Worm (Caenorhabditis elegans) whole organism, young adult: ENCODE results near the gene Y44A6D.7.

ENCODE experiments used
- B0261.1 ChIP-seq: sonication (generic microtip); optimal IDR thresholded peaks from 2 replicates; lab custom pipeline; 2016; ENCODE audit warnings: mild to moderate bottlenecking, missing genetic modification characterization, moderate library complexity, missing compliant biosample characterization
- F55B11.4 ChIP-seq: sonication (generic microtip); optimal IDR thresholded peaks from 2 replicates; lab custom pipeline; 2016; ENCODE audit warnings: missing compliant biosample characterization, missing genetic modification characterization, borderline replicate concordance; ENCODE audit not compliant: insufficient read depth
- K12H6.12 ChIP-seq: fragments of 200-800 bp; sonication (Bioruptor generic); optimal IDR thresholded peaks from 2 replicates; lab custom pipeline; 2018; ENCODE audit warnings: mild to moderate bottlenecking, missing genetic modification characterization, missing compliant biosample characterization
- Y56A3A.18 ChIP-seq: fragments of 200-800 bp; sonication (Bioruptor generic); IDR thresholded peaks from 2 replicates; pipeline ENCODE4 v1.3.6; 2022; ENCODE audit warnings: missing genetic modification reagents, missing genetic modification characterization, missing compliant biosample characterization
- Y67H2A.10 ChIP-seq: fragments of 200-800 bp; sonication (Bioruptor generic); conservative IDR thresholded peaks from 2 replicates; pipeline ENCODE4 v1.3.6; 2022; ENCODE audit warnings: missing genetic modification reagents, missing genetic modification characterization, missing compliant biosample characterization
- Y79H2A.3 ChIP-seq: fragments of 200-800 bp; sonication (Bioruptor generic); conservative IDR thresholded peaks from 2 replicates; pipeline ENCODE4 v1.3.6; 2022; ENCODE audit warnings: missing genetic modification reagents, missing genetic modification characterization, missing compliant biosample characterization
- ZK185.1 ChIP-seq: sonication (generic microtip); optimal IDR thresholded peaks from 2 replicates; lab custom pipeline; 2016; ENCODE audit warnings: mild to moderate bottlenecking, missing genetic modification characterization, missing compliant biosample characterization; ENCODE audit not compliant: poor library complexity, severe bottlenecking
- atf-7 ChIP-seq: sonication (generic microtip); optimal IDR thresholded peaks from 2 replicates; lab custom pipeline; 2017; ENCODE audit warnings: mild to moderate bottlenecking, missing genetic modification characterization, missing compliant biosample characterization
- attf-5 ChIP-seq: fragments of 200-800 bp; sonication (Bioruptor generic); optimal IDR thresholded peaks from 2 replicates; lab custom pipeline; 2018; ENCODE audit warnings: mild to moderate bottlenecking, missing genetic modification characterization, missing compliant biosample characterization
- bed-2 ChIP-seq: fragments of 200-800 bp; sonication (Bioruptor generic); IDR thresholded peaks from 2 replicates; pipeline ENCODE4 v1.3.6; 2022; ENCODE audit warnings: missing genetic modification reagents, missing genetic modification characterization, missing compliant biosample characterization
- cebp-1 ChIP-seq, 2 experiments: fragments of 200-800 bp in 1 of 2; sonication (Bioruptor generic) in 1 of 2; sonication (generic microtip) in 1 of 2; IDR thresholded peaks in 1 of 2; optimal IDR thresholded peaks in 1 of 2; 2 replicates each; pipeline versions ENCODE4 v1.3.6 to Lab custom; 2017 to 2022; ENCODE audit warnings: missing compliant biosample characterization in 2 of 2, missing genetic modification characterization in 2 of 2, mild to moderate bottlenecking in 1 of 2, missing genetic modification reagents in 1 of 2, moderate library complexity in 1 of 2
- ceh-40 ChIP-seq: fragments of 200-800 bp; sonication (Bioruptor generic); IDR thresholded peaks from 2 replicates; pipeline ENCODE4 v1.3.6; 2022; ENCODE audit warnings: missing genetic modification characterization, missing compliant biosample characterization
- die-1 ChIP-seq: sonication (generic microtip); optimal IDR thresholded peaks from 2 replicates; lab custom pipeline; 2016; ENCODE audit warnings: missing genotype, mild to moderate bottlenecking, missing genetic modification characterization, missing compliant biosample characterization
- dox-1 ChIP-seq: fragments of 200-800 bp; sonication (Bioruptor generic); IDR thresholded peaks from 2 replicates; pipeline ENCODE4 v1.3.6; 2022; ENCODE audit warnings: missing genetic modification reagents, missing genetic modification characterization, missing compliant biosample characterization
- efl-1 ChIP-seq: fragments of 150-350 bp; optimal IDR thresholded peaks from 2 replicates; lab custom pipeline; 2014; ENCODE audit warnings: missing biosample characterization, missing genetic modification reagents, missing genetic modification characterization
- egl-44 ChIP-seq: fragments of 200-800 bp; sonication (Bioruptor generic); IDR thresholded peaks from 2 replicates; pipeline ENCODE4 v1.3.6; 2022; ENCODE audit warnings: missing genetic modification reagents, missing genetic modification characterization, missing compliant biosample characterization
- ekl-4 ChIP-seq: fragments of 200-800 bp; sonication (Bioruptor generic); IDR thresholded peaks from 2 replicates; pipeline ENCODE4 v1.3.6; 2022; ENCODE audit warnings: missing genetic modification reagents, missing genetic modification characterization, missing compliant biosample characterization
- gei-17 ChIP-seq: fragments of 200-800 bp; sonication (Bioruptor generic); optimal IDR thresholded peaks from 2 replicates; lab custom pipeline; 2018; ENCODE audit warnings: mild to moderate bottlenecking, missing genetic modification characterization, missing compliant biosample characterization
- hrde-1 ChIP-seq: sonication (generic microtip); optimal IDR thresholded peaks from 2 replicates; lab custom pipeline; 2016; ENCODE audit warnings: missing genetic modification characterization, mild to moderate bottlenecking, missing compliant biosample characterization, moderate library complexity, missing genotype, missing genetic modification reagents, borderline replicate concordance
- hsf-1 ChIP-seq: fragments of 200-800 bp; sonication (Bioruptor generic); IDR thresholded peaks from 2 replicates; pipeline ENCODE4 v1.3.6; 2022; ENCODE audit warnings: missing genetic modification reagents, missing genetic modification characterization, missing compliant biosample characterization
- let-526 ChIP-seq: fragments of 200-800 bp; sonication (Bioruptor generic); IDR thresholded peaks from 2 replicates; pipeline ENCODE4 v1.3.6; 2022; ENCODE audit warnings: missing genetic modification reagents, missing genetic modification characterization, missing compliant biosample characterization
- let-607 ChIP-seq, 2 experiments: fragments of 200-800 bp in 1 of 2; sonication (Bioruptor generic) in 1 of 2; sonication (generic microtip) in 1 of 2; optimal IDR thresholded peaks; 2 replicates each; lab custom pipeline; 2016 to 2018; ENCODE audit warnings: mild to moderate bottlenecking in 2 of 2, missing compliant biosample characterization in 2 of 2, missing genetic modification characterization in 2 of 2, moderate library complexity in 2 of 2, missing genotype in 1 of 2
- lin-26 ChIP-seq: fragments of 200-800 bp; sonication (Bioruptor generic); IDR thresholded peaks from 2 replicates; pipeline ENCODE4 v1.3.6; 2022; ENCODE audit warnings: missing genetic modification reagents, missing genetic modification characterization, missing compliant biosample characterization
- lin-35 ChIP-seq, 3 experiments: fragments of 150-350 bp in 2 of 3; sonication (generic microtip) in 1 of 3; optimal IDR thresholded peaks; 2 replicates each; lab custom pipeline; 2014 to 2018; ENCODE audit warnings: missing biosample characterization in 3 of 3, missing genetic modification characterization in 3 of 3, missing genetic modification reagents in 3 of 3
- lir-1 ChIP-seq: fragments of 200-800 bp; sonication (Bioruptor generic); conservative IDR thresholded peaks from 2 replicates; pipeline ENCODE4 v1.3.6; 2022; ENCODE audit warnings: missing genetic modification reagents, missing genetic modification characterization, missing compliant biosample characterization
- madf-10 ChIP-seq: sonication (generic microtip); optimal IDR thresholded peaks from 2 replicates; lab custom pipeline; 2016; ENCODE audit warnings: mild to moderate bottlenecking, missing genetic modification characterization, missing compliant biosample characterization
- mcd-1 ChIP-seq: fragments of 200-800 bp; sonication (Bioruptor generic); IDR thresholded peaks from 2 replicates; pipeline ENCODE4 v1.3.6; 2022; ENCODE audit warnings: missing genetic modification reagents, missing genetic modification characterization, missing compliant biosample characterization
- nfyb-1 ChIP-seq: fragments of 200-800 bp; sonication (Bioruptor generic); IDR thresholded peaks from 2 replicates; pipeline ENCODE4 v1.3.6; 2022; ENCODE audit warnings: missing genetic modification reagents, missing genetic modification characterization, missing compliant biosample characterization
- nhr-179 ChIP-seq: sonication (generic microtip); optimal IDR thresholded peaks from 2 replicates; lab custom pipeline; 2016; ENCODE audit warnings: mild to moderate bottlenecking, missing genetic modification characterization, missing compliant biosample characterization
- nhr-80 ChIP-seq: sonication (generic microtip); optimal IDR thresholded peaks from 2 replicates; lab custom pipeline; 2016; ENCODE audit warnings: missing genetic modification characterization, missing compliant biosample characterization
- nhr-90 ChIP-seq: sonication (generic microtip); optimal IDR thresholded peaks from 2 replicates; lab custom pipeline; 2016; ENCODE audit warnings: missing genotype, mild to moderate bottlenecking, missing genetic modification characterization, missing compliant biosample characterization
- sdz-38 ChIP-seq: sonication (generic microtip); optimal IDR thresholded peaks from 2 replicates; lab custom pipeline; 2016; ENCODE audit warnings: missing genotype, missing genetic modification characterization, missing compliant biosample characterization
- snpc-1.3 ChIP-seq: sonication (generic microtip); optimal IDR thresholded peaks from 2 replicates; lab custom pipeline; 2017; ENCODE audit warnings: missing genetic modification characterization, mild to moderate bottlenecking, missing compliant biosample characterization, antibody characterized with exemption, moderate library complexity, missing genotype, missing genetic modification reagents; ENCODE audit not compliant: insufficient read depth
- snpc-3.4 ChIP-seq: sonication (generic microtip); optimal IDR thresholded peaks from 2 replicates; lab custom pipeline; 2017; ENCODE audit warnings: missing genetic modification characterization, mild to moderate bottlenecking, missing compliant biosample characterization, antibody characterized with exemption, moderate library complexity, missing genotype, missing genetic modification reagents
- snpc-4 ChIP-seq, 5 experiments: fragments of 150-350 bp in 1 of 5; sonication (generic microtip) in 4 of 5; optimal IDR thresholded peaks; 2 replicates each; lab custom pipeline; 2014 to 2018; ENCODE audit warnings: missing genetic modification characterization in 5 of 5, missing biosample characterization in 3 of 5, antibody characterized with exemption in 2 of 5, mild to moderate bottlenecking in 2 of 5, missing compliant biosample characterization in 2 of 5, missing genotype in 2 of 5, moderate library complexity in 2 of 5, missing genetic modification reagents in 1 of 5
- tbx-9 ChIP-seq: sonication (generic microtip); optimal IDR thresholded peaks from 2 replicates; lab custom pipeline; 2016; ENCODE audit warnings: borderline replicate concordance, missing genetic modification characterization, inconsistent platforms, missing compliant biosample characterization
- xnd-1 ChIP-seq: sonication (generic microtip); optimal IDR thresholded peaks from 2 replicates; lab custom pipeline; 2016; ENCODE audit warnings: missing genotype, missing genetic modification reagents, missing genetic modification characterization, missing compliant biosample characterization
- zfh-2 ChIP-seq: fragments of 200-800 bp; sonication (Bioruptor generic); conservative IDR thresholded peaks from 2 replicates; pipeline ENCODE4 v1.3.6; 2022; ENCODE audit warnings: missing genetic modification reagents, missing genetic modification characterization, missing compliant biosample characterization
- ztf-18 ChIP-seq: sonication (generic microtip); optimal IDR thresholded peaks from 2 replicates; lab custom pipeline; 2016; ENCODE audit warnings: missing genotype, mild to moderate bottlenecking, missing genetic modification characterization, missing compliant biosample characterization
- ztf-3 ChIP-seq: fragments of 200-800 bp; sonication (Bioruptor generic); optimal IDR thresholded peaks from 2 replicates; lab custom pipeline; 2018; ENCODE audit warnings: mild to moderate bottlenecking, missing genetic modification characterization, missing compliant biosample characterization

Gene Y44A6D.7

ce11 chrV:20790011-20790410 is 24.5 kb upstream of the Y44A6D.7 start, which contains the start of gene Y44A6D.1 (continued):
- TF ChIP-seq efl-1: no peak

- TF ChIP-seq nfyb-1 (GFP tag; lab: Robert Waterston, UW) (0 out of 2 replicates have a peak, but pooled peaks have one; percentile 46), ekl-4 (GFP tag; lab: Robert Waterston, UW) (no peak), let-607 (tag; optimal IDR thresholded peaks at IDR 0.05; lab: Kevin White, UChicago) (no peak), lin-35 (GFP tag; optimal IDR thresholded peaks at IDR 0.05; lab: Kevin White, UChicago) (peak in 1 of 3 experiments; percentile 23)
Observed at ce11 chrV:20790616-20791015, 23.9 kb upstream of the Y44A6D.7 start.

ce11 chrV:20792371-20792890 is 22.1 kb upstream of the Y44A6D.7 start, which contains the start of gene Y44A6D.3:
Gene Y44A6D.3 (minus strand): TSS chrV:20792421.
- TF ChIP-seq nhr-80 (tag; lab: Kevin White, UChicago) (peak; percentile 65), attf-5 (GFP tag; lab: Kevin White, UChicago) (peak; percentile 22), ceh-40 (no peak), bed-2 (GFP tag; lab: Robert Waterston, UW) (no peak), atf-7 (tag; lab: Kevin White, UChicago) (peak; percentile 31), gei-17 (GFP tag; lab: Kevin White, UChicago) (no peak), egl-44 (GFP tag; lab: Robert Waterston, UW) (no peak), madf-10 (tag; lab: Kevin White, UChicago) (peak; percentile 10), cebp-1 (GFP tag; IDR thresholded peaks at IDR 0.05; lab: Robert Waterston, UW) (no peak), cebp-1 (tag; optimal IDR thresholded peaks at IDR 0.05; lab: Kevin White, UChicago) (peak; percentile 24), let-526 (no peak), xnd-1 (tag; lab: Kevin White, UChicago) (no peak)

ce11 chrV:20793761-20794160 is 20.8 kb upstream of the Y44A6D.7 start:
- TF ChIP-seq lir-1 (GFP tag; lab: Robert Waterston, UW) (no peak), hsf-1 (GFP tag; lab: Robert Waterston, UW) (no peak), nhr-80 (tag; lab: Kevin White, UChicago) (peak; percentile 80), F55B11.4 (no peak), snpc-1.3 (tag; lab: Kevin White, UChicago) (no peak), madf-10 (tag; lab: Kevin White, UChicago) (peak; percentile 11), tbx-9 (tag; lab: Kevin White, UChicago) (no peak), nhr-90 (tag; lab: Kevin White, UChicago) (no peak), ztf-3 (GFP tag; lab: Kevin White, UChicago) (no peak), ZK185.1 (tag; lab: Kevin White, UChicago) (no peak), Y67H2A.10 (GFP tag; lab: Robert Waterston, UW) (no peak), nhr-179 (tag; lab: Kevin White, UChicago) (no peak), K12H6.12 (peak; percentile 74), mcd-1 (GFP tag; lab: Robert Waterston, UW) (peak; percentile 24; the same call in 1 of the 2 replicates), zfh-2 (peak; percentile 97), snpc-3.4 (tag; lab: Kevin White, UChicago) (no peak), B0261.1 (tag; lab: Kevin White, UChicago) (no peak), dox-1 (GFP tag; lab: Robert Waterston, UW) (peak; percentile 56), die-1 (tag; lab: Kevin White, UChicago) (no peak), sdz-38 (no peak), ztf-18 (no peak), Y79H2A.3 (GFP tag; lab: Robert Waterston, UW) (no peak), snpc-4 (GFP tag; optimal IDR thresholded peaks at IDR 0.05; lab: Kevin White, UChicago) (no peak), snpc-4 (tag; optimal IDR thresholded peaks at IDR 0.05; lab: Kevin White, UChicago) (peak in 1 of 4 experiments; percentile 11), hrde-1 (tag; lab: Kevin White, UChicago) (no peak), lin-26 (GFP tag; lab: Robert Waterston, UW) (no peak), Y56A3A.18 (no peak), attf-5 (GFP tag; lab: Kevin White, UChicago) (peak; percentile 41)
